Worm (Caenorhabditis elegans): ENCODE measurements around the gene arrd-25.

The arrd-25 gene

ce11 chrX:14024400-14024953 lies 9.1 kb upstream of the arrd-25 start:
- TF ChIP-seq blmp-1 (tag; optimal IDR thresholded peaks at IDR 0.05) (no peak), M03D4.4 (tag; optimal IDR thresholded peaks at IDR 0.05) (peak; percentile 15), unc-62 (GFP tag; optimal IDR thresholded peaks at IDR 0.05) (peak; percentile 35), nhr-76 (tag; optimal IDR thresholded peaks at IDR 0.05) (no peak), ham-2 (GFP tag; optimal IDR thresholded peaks at IDR 0.05) (peak; percentile 29), unc-120 (tag; optimal IDR thresholded peaks at IDR 0.05; ENCODE audit: poor library complexity, severe bottlenecking) (peak; percentile 16)

- TF ChIP-seq mab-5 (tag; optimal IDR thresholded peaks at IDR 0.05) (no peak), lin-13 (tag; optimal IDR thresholded peaks at IDR 0.05) (no peak), hlh-1 (tag; optimal IDR thresholded peaks at IDR 0.05) (peak; percentile 57), cnd-1 (tag; optimal IDR thresholded peaks at IDR 0.05) (peak; percentile 43), sptf-1 (tag; optimal IDR thresholded peaks at IDR 0.05) (peak; percentile 38), nhr-2 (tag; optimal IDR thresholded peaks at IDR 0.05) (peak; percentile 83)
Measured at ce11 chrX:14026893-14027292, 6.7 kb upstream of the arrd-25 start.

ce11 chrX:14028492-14028891 lies 5.1 kb upstream of the arrd-25 start:
- no peak for TF ChIP-seq ham-2 (GFP tag; optimal IDR thresholded peaks at IDR 0.05)
- peak; percentile 77 for TF ChIP-seq ces-1 (GFP tag; optimal IDR thresholded peaks at IDR 0.05)

ce11 chrX:14029392-14029791 lies 4.2 kb upstream of the arrd-25 start:
- no peak for TF ChIP-seq ces-1 (GFP tag; optimal IDR thresholded peaks at IDR 0.05)
- no peak for TF ChIP-seq lin-32 (GFP tag; optimal IDR thresholded peaks at IDR 0.05)
- TF ChIP-seq hlh-1 (tag; optimal IDR thresholded peaks at IDR 0.05): no peak
- no peak for TF ChIP-seq nhr-76 (tag; optimal IDR thresholded peaks at IDR 0.05)
- TF ChIP-seq pha-4 (tag; optimal IDR thresholded peaks at IDR 0.05): no peak
- no peak for TF ChIP-seq nhr-12 (tag; optimal IDR thresholded peaks at IDR 0.05)
- TF ChIP-seq unc-62 (GFP tag; optimal IDR thresholded peaks at IDR 0.05): no peak
- TF ChIP-seq lin-13 (tag; optimal IDR thresholded peaks at IDR 0.05): no peak
- TF ChIP-seq nhr-28 (tag; optimal IDR thresholded peaks at IDR 0.05): no peak
- no peak for TF ChIP-seq snpc-4 (tag; optimal IDR thresholded peaks at IDR 0.05)
- no peak for TF ChIP-seq ceh-83 (GFP tag; optimal IDR thresholded peaks at IDR 0.05)
- TF ChIP-seq ham-2 (GFP tag; optimal IDR thresholded peaks at IDR 0.05): no peak
- no peak for TF ChIP-seq M03D4.4 (tag; optimal IDR thresholded peaks at IDR 0.05)
- TF ChIP-seq drap-1 (GFP tag; optimal IDR thresholded peaks at IDR 0.05): no peak
- TF ChIP-seq bed-3 (GFP tag; optimal IDR thresholded peaks at IDR 0.05): no peak
- no peak for TF ChIP-seq mls-2 (tag; optimal IDR thresholded peaks at IDR 0.05)
- TF ChIP-seq lsy-2 (tag; optimal IDR thresholded peaks at IDR 0.05): no peak
- no peak for TF ChIP-seq flh-1 (GFP tag; optimal IDR thresholded peaks at IDR 0.05)
- no peak for TF ChIP-seq zip-8 (tag; optimal IDR thresholded peaks at IDR 0.05)

ce11 chrX:14029872-14030271 lies 3.7 kb upstream of the arrd-25 start:
- no peak for TF ChIP-seq ceh-83 (GFP tag; optimal IDR thresholded peaks at IDR 0.05)
- no peak for TF ChIP-seq nhr-2 (tag; optimal IDR thresholded peaks at IDR 0.05)
- peak; percentile 82 for TF ChIP-seq ces-1 (GFP tag; optimal IDR thresholded peaks at IDR 0.05)

ce11 chrX:14030524-14030923 lies 3.1 kb upstream of the arrd-25 start:
- TF ChIP-seq elt-3 (tag; optimal IDR thresholded peaks at IDR 0.05) (no peak), ham-2 (GFP tag; optimal IDR thresholded peaks at IDR 0.05) (no peak), lsy-2 (tag; optimal IDR thresholded peaks at IDR 0.05) (no peak), cnd-1 (tag; optimal IDR thresholded peaks at IDR 0.05) (no peak), nhr-2 (tag; optimal IDR thresholded peaks at IDR 0.05) (no peak), zip-8 (tag; optimal IDR thresholded peaks at IDR 0.05) (no peak), tbx-8 (GFP tag; optimal IDR thresholded peaks at IDR 0.05) (no peak), nhr-237 (tag; optimal IDR thresholded peaks at IDR 0.05) (no peak), flh-1 (GFP tag; optimal IDR thresholded peaks at IDR 0.05) (no peak), pha-4 (tag; optimal IDR thresholded peaks at IDR 0.05) (no peak), lin-32 (GFP tag; optimal IDR thresholded peaks at IDR 0.05) (no peak), mep-1 (tag; optimal IDR thresholded peaks at IDR 0.05) (no peak), mls-2 (tag; optimal IDR thresholded peaks at IDR 0.05) (no peak), sptf-1 (tag; optimal IDR thresholded peaks at IDR 0.05) (no peak), bed-3 (GFP tag; optimal IDR thresholded peaks at IDR 0.05) (no peak), sem-2 (GFP tag; optimal IDR thresholded peaks at IDR 0.05) (no peak), hlh-1 (tag; optimal IDR thresholded peaks at IDR 0.05) (no peak), drap-1 (GFP tag; optimal IDR thresholded peaks at IDR 0.05) (no peak), unc-62 (GFP tag; optimal IDR thresholded peaks at IDR 0.05) (no peak), nhr-28 (tag; optimal IDR thresholded peaks at IDR 0.05) (no peak)

All from whole organism, mixed stage, embryonic.